Fruit fly (Drosophila melanogaster): ENCODE data around the gene CG13698.
A peak's percentile ranks its signal among the peaks of the same experiment; 100 is the strongest.

The CG13698 gene

DNA sequence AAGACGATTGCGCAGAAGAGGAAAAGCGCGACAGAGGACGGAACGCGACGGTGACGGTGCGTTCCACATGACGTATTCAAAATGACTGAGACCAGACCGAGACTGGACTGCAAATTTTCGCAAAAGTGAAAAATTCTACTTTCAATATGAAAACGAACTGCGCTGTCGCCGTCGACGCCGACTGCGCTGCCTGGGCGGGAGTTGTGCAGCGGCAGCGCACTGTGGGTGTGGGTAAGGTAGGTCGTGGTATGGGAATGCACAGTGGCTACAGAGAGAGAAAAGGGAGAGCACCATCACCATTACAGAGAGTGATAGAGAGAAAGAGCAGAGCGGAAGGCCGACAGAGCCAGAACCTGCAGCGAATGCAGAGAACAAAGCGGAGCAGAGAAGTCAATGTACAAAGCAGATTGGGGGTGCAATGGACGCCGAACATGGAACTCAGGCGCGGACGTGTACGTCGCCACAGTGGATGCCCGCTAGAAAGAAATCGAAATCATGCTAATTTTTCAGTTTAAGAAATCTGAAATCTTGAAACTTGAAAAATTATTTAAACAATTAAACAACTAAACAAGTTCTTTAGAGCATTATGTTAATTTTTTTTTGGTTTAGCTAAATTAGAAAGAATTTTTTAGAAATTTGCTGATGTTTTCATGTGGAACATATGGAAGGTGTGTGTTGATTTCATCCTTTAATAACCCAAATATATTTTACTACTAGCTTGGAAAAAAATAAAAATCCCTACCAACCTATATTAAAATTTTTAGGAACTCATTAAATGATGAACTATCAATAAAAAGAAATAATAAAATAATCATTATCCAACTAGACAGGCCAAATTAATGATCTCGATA is 41.1 kb downstream of the CG13698 start, which contains the start of gene Eip75B (continued):
- TF ChIP-seq CG6654 (GFP tag; optimal IDR thresholded peaks at IDR 0.05) (no peak), dan (GFP tag; IDR thresholded peaks at IDR 0.05) (no peak), Mad (GFP tag; optimal IDR thresholded peaks at IDR 0.05) (no peak), CG15011 (GFP tag; optimal IDR thresholded peaks at IDR 0.05) (no peak), dpn (GFP tag; optimal IDR thresholded peaks at IDR 0.05) (no peak), CG14710 (tag; optimal IDR thresholded peaks at IDR 0.05) (peak; percentile 13), CG32532 (GFP tag; IDR thresholded peaks at IDR 0.05) (no peak), Nf-YC (tag; optimal IDR thresholded peaks at IDR 0.05) (no peak), CG4424 (GFP tag; optimal IDR thresholded peaks at IDR 0.05) (peak; percentile 22), pfk (GFP tag; optimal IDR thresholded peaks at IDR 0.05) (no peak), Bgb (GFP tag; IDR thresholded peaks at IDR 0.05; ENCODE audit: partially characterized antibody) (no peak), lab (GFP tag; optimal IDR thresholded peaks at IDR 0.05) (no peak), unpg (GFP tag; optimal IDR thresholded peaks at IDR 0.05) (no peak), CG2116 (GFP tag; optimal IDR thresholded peaks at IDR 0.05) (no peak), Ets65A (GFP tag) (no peak), Hmx (GFP tag; optimal IDR thresholded peaks at IDR 0.05) (no peak), p53 (GFP tag; optimal IDR thresholded peaks at IDR 0.05) (peak; percentile 66), ems (GFP tag; optimal IDR thresholded peaks at IDR 0.05) (no peak), CG6272 (GFP tag; IDR thresholded peaks at IDR 0.05) (no peak), Sin3A (optimal IDR thresholded peaks at IDR 0.05) (no peak), Dfd (GFP tag; optimal IDR thresholded peaks at IDR 0.05) (no peak), pb (GFP tag; optimal IDR thresholded peaks at IDR 0.05) (no peak), sens (GFP tag) (peak; percentile 76), CG2202 (tag; optimal IDR thresholded peaks at IDR 0.05) (no peak), CG7745 (tag; optimal IDR thresholded peaks at IDR 0.05) (no peak), trh (GFP tag; optimal IDR thresholded peaks at IDR 0.05) (no peak), HmgZ (tag; optimal IDR thresholded peaks at IDR 0.05) (no peak), CG2678 (tag; optimal IDR thresholded peaks at IDR 0.05) (no peak), Bteb2 (GFP tag; optimal IDR thresholded peaks at IDR 0.05) (no peak), Trl (optimal IDR thresholded peaks at IDR 0.05) (peak in 1 of 2 experiments; percentile 87), Trl (GFP tag; optimal IDR thresholded peaks at IDR 0.05) (no peak), CG13624 (GFP tag; optimal IDR thresholded peaks at IDR 0.05) (no peak), CG13123 (GFP tag; optimal IDR thresholded peaks at IDR 0.05) (no peak), CG8944 (GFP tag; optimal IDR thresholded peaks at IDR 0.05) (no peak), Nf-YB (GFP tag; optimal IDR thresholded peaks at IDR 0.05) (no peak), gcm (GFP tag; optimal IDR thresholded peaks at IDR 0.05) (no peak), HLH4C (GFP tag; IDR thresholded peaks at IDR 0.05; ENCODE audit: partially characterized antibody) (no peak), cas (GFP tag; IDR thresholded peaks at IDR 0.05) (no peak), Hey (tag; optimal IDR thresholded peaks at IDR 0.05) (no peak), CG4282 (GFP tag; optimal IDR thresholded peaks at IDR 0.05) (no peak), sc (optimal IDR thresholded peaks at IDR 0.05) (no peak), sc (GFP tag; optimal IDR thresholded peaks at IDR 0.05) (no peak), Med (GFP tag) (no peak), CG13775 (GFP tag; optimal IDR thresholded peaks at IDR 0.05) (no peak), CG8388 (GFP tag; optimal IDR thresholded peaks at IDR 0.05) (no peak), CG14441 (GFP tag; IDR thresholded peaks at IDR 0.05) (no peak), CG30403 (GFP tag; optimal IDR thresholded peaks at IDR 0.05) (peak; percentile 31), abd-A (tag; optimal IDR thresholded peaks at IDR 0.05) (no peak), pho (GFP tag; optimal IDR thresholded peaks at IDR 0.05) (no peak), lbe (GFP tag; optimal IDR thresholded peaks at IDR 0.05) (no peak), CG16813 (GFP tag; IDR thresholded peaks at IDR 0.05; ENCODE audit: partially characterized antibody) (no peak)
